Worm (Caenorhabditis elegans): ENCODE data around the gene F59D12.2.
A peak's percentile ranks its signal among the peaks of the same experiment; 100 is the strongest.

Gene F59D12.2

ce11 chrX:15709594-15709993 is 34.1 kb upstream of the F59D12.2 start (continued):
- TF ChIP-seq lir-3 (tag; optimal IDR thresholded peaks at IDR 0.05), result no peak
- TF ChIP-seq zfp-2 (tag; optimal IDR thresholded peaks at IDR 0.05), result no peak
- no peak for TF ChIP-seq ZK337.2 (GFP tag; IDR thresholded peaks at IDR 0.05)
- no peak for TF ChIP-seq php-3 (GFP tag; IDR thresholded peaks at IDR 0.05)
- no peak for TF ChIP-seq zag-1 (tag; optimal IDR thresholded peaks at IDR 0.05)

DNA sequence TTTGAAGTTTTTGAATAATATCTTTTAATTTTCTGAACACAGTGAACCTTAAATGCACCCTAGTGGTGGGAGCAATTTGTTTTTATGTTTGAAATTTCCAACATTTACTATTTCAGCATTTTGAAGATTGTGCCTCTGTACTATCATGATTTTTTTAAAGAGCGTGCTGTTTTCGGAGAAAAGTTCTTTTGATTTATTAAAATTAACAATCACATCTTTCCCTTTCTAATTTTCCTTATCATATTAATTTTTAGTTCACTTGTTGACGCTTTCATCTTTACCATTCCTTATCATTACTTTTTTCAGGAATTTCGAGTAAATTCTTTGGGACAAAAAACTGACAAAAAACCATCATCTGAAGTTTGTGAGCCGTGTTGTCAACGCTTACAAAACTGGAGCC is 32.4 kb upstream of the F59D12.2 start, which contains the start of gene nhr-48:
Gene nhr-48, plus strand, starts transcription at position 301 of the 400 bp plus-strand sequence.
- TF ChIP-seq gei-8 (GFP tag; optimal IDR thresholded peaks at IDR 0.05) (no peak), nhr-41 (GFP tag; IDR thresholded peaks at IDR 0.05) (no peak), rbr-2 (tag; optimal IDR thresholded peaks at IDR 0.05) (no peak), daf-16 (GFP tag; optimal IDR thresholded peaks at IDR 0.05) (no peak), daf-16 (tag; optimal IDR thresholded peaks at IDR 0.05) (peak; percentile 65), hlh-30 (tag; optimal IDR thresholded peaks at IDR 0.05; ENCODE audit: insufficient read depth) (no peak), ceh-20 (GFP tag; IDR thresholded peaks at IDR 0.05) (no peak), madf-9 (GFP tag; conservative IDR thresholded peaks at IDR 0.05) (no peak), jun-1 (tag; optimal IDR thresholded peaks at IDR 0.05) (no peak), unc-62 (GFP tag; optimal IDR thresholded peaks at IDR 0.05 in 1 of 2) (peak in 1 of 2 experiments; percentile 56), unc-62 (tag; optimal IDR thresholded peaks at IDR 0.05) (no peak), mep-1 (tag; optimal IDR thresholded peaks at IDR 0.05) (no peak), Y75B8A.6 (GFP tag; IDR thresholded peaks at IDR 0.05) (no peak), nhr-102 (tag; optimal IDR thresholded peaks at IDR 0.05) (no peak), arid-1 (GFP tag; conservative IDR thresholded peaks at IDR 0.05) (no peak), daf-8 (GFP tag; IDR thresholded peaks at IDR 0.05) (no peak), fkh-10 (GFP tag; optimal IDR thresholded peaks at IDR 0.05) (no peak), F37D6.2 (tag; optimal IDR thresholded peaks at IDR 0.05) (no peak)

- TF ChIP-seq fos-1 (tag; optimal IDR thresholded peaks at IDR 0.05) (no peak), dve-1 (tag; optimal IDR thresholded peaks at IDR 0.05; ENCODE audit: insufficient read depth) (peak; percentile 72), lin-38 (GFP tag; IDR thresholded peaks at IDR 0.05) (peak; percentile 34), F37D6.2 (tag; optimal IDR thresholded peaks at IDR 0.05) (peak; percentile 46), tra-1 (GFP tag; IDR thresholded peaks at IDR 0.05) (peak; percentile 84), daf-12 (tag; optimal IDR thresholded peaks at IDR 0.05) (no peak), F10B5.3 (tag; optimal IDR thresholded peaks at IDR 0.05) (peak; percentile 20), nhr-77 (tag; optimal IDR thresholded peaks at IDR 0.05) (peak; percentile 50), jun-1 (tag; optimal IDR thresholded peaks at IDR 0.05) (peak; percentile 63), ztf-7 (tag; optimal IDR thresholded peaks at IDR 0.05) (peak; percentile 10), dmd-6 (GFP tag; IDR thresholded peaks at IDR 0.05) (peak; percentile 95), nhr-25 (tag; optimal IDR thresholded peaks at IDR 0.05; ENCODE audit: borderline replicate concordance, insufficient read depth) (peak; percentile 70), unc-62 (GFP tag; optimal IDR thresholded peaks at IDR 0.05 in 1 of 2) (peak in 1 of 2 experiments; percentile 98), unc-62 (tag; optimal IDR thresholded peaks at IDR 0.05) (no peak), rbr-2 (tag; optimal IDR thresholded peaks at IDR 0.05) (peak; percentile 90), ces-1 (GFP tag; optimal IDR thresholded peaks at IDR 0.05) (peak; percentile 15), nhr-10 (tag; optimal IDR thresholded peaks at IDR 0.05) (peak; percentile 75), nhr-41 (GFP tag; IDR thresholded peaks at IDR 0.05) (no peak), mxl-2 (GFP tag; conservative IDR thresholded peaks at IDR 0.05) (no peak), ztf-11 (tag; optimal IDR thresholded peaks at IDR 0.05) (no peak), mxl-3 (GFP tag; optimal IDR thresholded peaks at IDR 0.05) (peak; percentile 77), ceh-20 (GFP tag; IDR thresholded peaks at IDR 0.05) (peak; percentile 82), F26F4.8 (GFP tag; conservative IDR thresholded peaks at IDR 0.05) (no peak), Y75B8A.6 (GFP tag; IDR thresholded peaks at IDR 0.05) (no peak), unc-130 (GFP tag; optimal IDR thresholded peaks at IDR 0.05) (no peak), pha-4 (GFP tag; IDR thresholded peaks at IDR 0.05) (peak; percentile 83), pha-4 (tag; optimal IDR thresholded peaks at IDR 0.05) (peak; percentile 3), cey-2 (tag; optimal IDR thresholded peaks at IDR 0.05; ENCODE audit: borderline replicate concordance, insufficient read depth) (no peak), zag-1 (tag; optimal IDR thresholded peaks at IDR 0.05) (no peak), ZK337.2 (GFP tag; IDR thresholded peaks at IDR 0.05) (no peak), madf-5 (GFP tag; IDR thresholded peaks at IDR 0.05) (no peak), lin-1 (GFP tag; IDR thresholded peaks at IDR 0.05) (no peak), ceh-82 (tag; optimal IDR thresholded peaks at IDR 0.05) (no peak), T20F7.1 (GFP tag; optimal IDR thresholded peaks at IDR 0.05) (peak; percentile 53)
Measured at ce11 chrX:15707366-15707892, 31.9 kb upstream of the F59D12.2 start.
